1 fruit fly cellular context compared by ENCODE assay signal in genomic region chr2L:1751953-1752352, dm6.
TF ChIP-seq lines count a peak whose summit lies in the region.

Gene CG17712, minus strand, starts transcription at chr2L:1752122.
Gene CG17648, plus strand, starts transcription at chr2L:1752308.

TF ChIP-seq in whole organism, embryonic, 481 proteins besides CTCF, POLR2A, EP300 and RAD21 (continued from another document and continues in another):
- TF ChIP-seq CG14667 (GFP tag; IDR thresholded peaks at IDR 0.05; lab: Robert Waterston, UW) (no peak), Drgx (GFP tag; IDR thresholded peaks at IDR 0.05; lab: Robert Waterston, UW) (no peak), Fer2 (tag; optimal IDR thresholded peaks at IDR 0.05; lab: Kevin White, UChicago) (no peak), Hr78 (GFP tag; optimal IDR thresholded peaks at IDR 0.05; lab: Kevin White, UChicago) (no peak), fd102C (GFP tag; optimal IDR thresholded peaks at IDR 0.05; lab: Kevin White, UChicago) (no peak), ara (GFP tag; IDR thresholded peaks at IDR 0.05; lab: Robert Waterston, UW) (no peak), Rfx (GFP tag; IDR thresholded peaks at IDR 0.05; lab: Robert Waterston, UW) (peak; percentile 45), CG3838 (GFP tag; optimal IDR thresholded peaks at IDR 0.05; lab: Kevin White, UChicago) (no peak), btn (GFP tag; optimal IDR thresholded peaks at IDR 0.05; lab: Kevin White, UChicago) (no peak), D (optimal IDR thresholded peaks at IDR 0.05; lab: Kevin White, UChicago) (no peak), D (GFP tag; optimal IDR thresholded peaks at IDR 0.05; lab: Kevin White, UChicago) (no peak), tna (GFP tag; IDR thresholded peaks at IDR 0.05; lab: Robert Waterston, UW; ENCODE audit: partially characterized antibody) (peak; percentile 67), Hsf (GFP tag; optimal IDR thresholded peaks at IDR 0.05; lab: Kevin White, UChicago) (no peak), jigr1 (GFP tag; IDR thresholded peaks at IDR 0.05; lab: Robert Waterston, UW) (peak; percentile 45; the same call in 1 of the 3 replicates), CG17829 (tag; optimal IDR thresholded peaks at IDR 0.05; lab: Kevin White, UChicago) (peak; percentile 9), Hr39 (optimal IDR thresholded peaks at IDR 0.05; lab: Kevin White, UChicago) (no peak), CG3281 (GFP tag; optimal IDR thresholded peaks at IDR 0.05; lab: Kevin White, UChicago) (no peak), sens-2 (GFP tag; IDR thresholded peaks at IDR 0.05; lab: Robert Waterston, UW) (no peak), Dref (GFP tag; IDR thresholded peaks at IDR 0.05; lab: Robert Waterston, UW) (peak; percentile 77), sd (tag; optimal IDR thresholded peaks at IDR 0.05; lab: Kevin White, UChicago) (peak; percentile 45), Doc3 (GFP tag; IDR thresholded peaks at IDR 0.05; lab: Robert Waterston, UW; ENCODE audit: partially characterized antibody) (peak; percentile 85), CG6765 (GFP tag; optimal IDR thresholded peaks at IDR 0.05; lab: Kevin White, UChicago) (no peak), slbo (GFP tag; IDR thresholded peaks at IDR 0.05; lab: Robert Waterston, UW) (no peak; the same call in 1 of the 2 replicates), klu (GFP tag; IDR thresholded peaks at IDR 0.05; lab: Robert Waterston, UW) (no peak), crol (GFP tag; IDR thresholded peaks at IDR 0.05; lab: Robert Waterston, UW) (no peak), CG8281 (tag; optimal IDR thresholded peaks at IDR 0.05; lab: Kevin White, UChicago) (no peak), CG30020 (tag; optimal IDR thresholded peaks at IDR 0.05; lab: Kevin White, UChicago) (no peak), Deaf1 (tag; optimal IDR thresholded peaks at IDR 0.05; lab: Kevin White, UChicago) (no peak), Fer1 (GFP tag; optimal IDR thresholded peaks at IDR 0.05; lab: Kevin White, UChicago) (no peak), Elba2 (GFP tag; optimal IDR thresholded peaks at IDR 0.05; lab: Kevin White, UChicago) (no peak), CG4282 (GFP tag; optimal IDR thresholded peaks at IDR 0.05; lab: Kevin White, UChicago) (no peak), CG15696 (tag; optimal IDR thresholded peaks at IDR 0.05; lab: Kevin White, UChicago) (no peak), CG10274 (GFP tag; optimal IDR thresholded peaks at IDR 0.05; lab: Kevin White, UChicago) (no peak), gcm2 (GFP tag; optimal IDR thresholded peaks at IDR 0.05; lab: Kevin White, UChicago) (no peak), mld (GFP tag; IDR thresholded peaks at IDR 0.05; lab: Robert Waterston, UW; ENCODE audit: partially characterized antibody) (peak; percentile 60; the same call in 1 of the 3 replicates), pnt (GFP tag; optimal IDR thresholded peaks at IDR 0.05; lab: Kevin White, UChicago) (no peak), CG4617 (GFP tag; optimal IDR thresholded peaks at IDR 0.05; lab: Kevin White, UChicago; ENCODE audit: borderline replicate concordance) (peak; percentile 64), gsb-n (tag; optimal IDR thresholded peaks at IDR 0.05; lab: Kevin White, UChicago) (no peak), CG2116 (GFP tag; optimal IDR thresholded peaks at IDR 0.05; lab: Kevin White, UChicago) (peak; percentile 21), Atf-2 (GFP tag; optimal IDR thresholded peaks at IDR 0.05; lab: Kevin White, UChicago) (no peak), Mrtf (GFP tag; IDR thresholded peaks at IDR 0.05; lab: Robert Waterston, UW) (no peak), Atf3 (GFP tag; optimal IDR thresholded peaks at IDR 0.05; lab: Kevin White, UChicago) (no peak), MESR4 (GFP tag; optimal IDR thresholded peaks at IDR 0.05; lab: Kevin White, UChicago) (peak; percentile 59), Pdp1 (GFP tag; optimal IDR thresholded peaks at IDR 0.05; lab: Kevin White, UChicago) (no peak), Gug (GFP tag; IDR thresholded peaks at IDR 0.05; lab: Robert Waterston, UW) (no peak), Ssrp (tag; optimal IDR thresholded peaks at IDR 0.05; lab: Kevin White, UChicago) (no peak), CG34422 (GFP tag; IDR thresholded peaks at IDR 0.05; lab: Robert Waterston, UW) (no peak), CG15514 (GFP tag; optimal IDR thresholded peaks at IDR 0.05; lab: Kevin White, UChicago) (peak; percentile 26), chn (GFP tag; optimal IDR thresholded peaks at IDR 0.05; lab: Kevin White, UChicago) (no peak), CG18764 (GFP tag; optimal IDR thresholded peaks at IDR 0.05; lab: Kevin White, UChicago) (no peak), Sox100B (GFP tag; optimal IDR thresholded peaks at IDR 0.05; lab: Kevin White, UChicago) (no peak), CG12744 (GFP tag; optimal IDR thresholded peaks at IDR 0.05; lab: Kevin White, UChicago) (no peak), bbx (GFP tag; IDR thresholded peaks at IDR 0.05; lab: Robert Waterston, UW; ENCODE audit: partially characterized antibody) (peak; percentile 87), CG12155 (GFP tag; optimal IDR thresholded peaks at IDR 0.05; lab: Kevin White, UChicago) (no peak), onecut (GFP tag; IDR thresholded peaks at IDR 0.05; lab: Robert Waterston, UW) (no peak), NK7.1 (GFP tag; optimal IDR thresholded peaks at IDR 0.05; lab: Kevin White, UChicago) (no peak), Nf-YA (GFP tag; IDR thresholded peaks at IDR 0.05; lab: Robert Waterston, UW) (no peak), CG15269 (tag; optimal IDR thresholded peaks at IDR 0.05; lab: Kevin White, UChicago) (no peak), ind (GFP tag; optimal IDR thresholded peaks at IDR 0.05; lab: Kevin White, UChicago) (no peak), HHEX (GFP tag; optimal IDR thresholded peaks at IDR 0.05; lab: Kevin White, UChicago) (no peak), CG4360 (GFP tag; IDR thresholded peaks at IDR 0.05; lab: Robert Waterston, UW) (no peak), CG1024 (GFP tag; IDR thresholded peaks at IDR 0.05; lab: Robert Waterston, UW) (no peak), lola (GFP tag; optimal IDR thresholded peaks at IDR 0.05; lab: Kevin White, UChicago) (no peak), CrebB (tag; optimal IDR thresholded peaks at IDR 0.05; lab: Kevin White, UChicago) (no peak), bsh (GFP tag; optimal IDR thresholded peaks at IDR 0.05; lab: Kevin White, UChicago) (no peak), NFAT (GFP tag; IDR thresholded peaks at IDR 0.05; lab: Robert Waterston, UW) (peak; percentile 38; the same call in 1 of the 2 replicates), ftz-f1 (GFP tag; optimal IDR thresholded peaks at IDR 0.05; lab: Kevin White, UChicago) (no peak), CG12769 (tag; optimal IDR thresholded peaks at IDR 0.05; lab: Kevin White, UChicago) (no peak), dysf (GFP tag; IDR thresholded peaks at IDR 0.05; lab: Robert Waterston, UW) (no peak), CG1233 (GFP tag; optimal IDR thresholded peaks at IDR 0.05; lab: Kevin White, UChicago) (no peak), sr (GFP tag; IDR thresholded peaks at IDR 0.05; lab: Robert Waterston, UW) (no peak), lmd (GFP tag; IDR thresholded peaks at IDR 0.05; lab: Robert Waterston, UW) (no peak), eyg (GFP tag; optimal IDR thresholded peaks at IDR 0.05; lab: Kevin White, UChicago) (no peak), Awh (GFP tag; IDR thresholded peaks at IDR 0.05; lab: Robert Waterston, UW) (no peak), CG10543 (GFP tag; optimal IDR thresholded peaks at IDR 0.05; lab: Kevin White, UChicago) (no peak), CG12071 (GFP tag; optimal IDR thresholded peaks at IDR 0.05; lab: Kevin White, UChicago) (no peak), kni (GFP tag; optimal IDR thresholded peaks at IDR 0.05; lab: Kevin White, UChicago) (no peak), Myb (GFP tag; optimal IDR thresholded peaks at IDR 0.05; lab: Kevin White, UChicago) (no peak), CG8944 (GFP tag; optimal IDR thresholded peaks at IDR 0.05; lab: Kevin White, UChicago) (no peak), CG4730 (GFP tag; IDR thresholded peaks at IDR 0.05; lab: Robert Waterston, UW) (no peak), CG3726 (GFP tag; IDR thresholded peaks at IDR 0.05; lab: Robert Waterston, UW) (no peak), CG6254 (GFP tag; optimal IDR thresholded peaks at IDR 0.05; lab: Kevin White, UChicago) (no peak), Dip2 (GFP tag; IDR thresholded peaks at IDR 0.05; lab: Robert Waterston, UW) (no peak), caup (GFP tag; optimal IDR thresholded peaks at IDR 0.05; lab: Kevin White, UChicago; ENCODE audit: severe bottlenecking) (no peak), CG3847 (GFP tag; IDR thresholded peaks at IDR 0.05; lab: Robert Waterston, UW) (no peak; the same call in 1 of the 2 replicates), hb (GFP tag; IDR thresholded peaks at IDR 0.05; lab: Robert Waterston, UW; ENCODE audit: partially characterized antibody) (0 out of 3 replicates have a peak, but pooled peaks have one; percentile 26), CG11093 (GFP tag; IDR thresholded peaks at IDR 0.05; lab: Robert Waterston, UW) (no peak), CG2202 (tag; optimal IDR thresholded peaks at IDR 0.05; lab: Kevin White, UChicago) (no peak), mam (GFP tag; optimal IDR thresholded peaks at IDR 0.05; lab: Kevin White, UChicago) (no peak), trh (GFP tag; optimal IDR thresholded peaks at IDR 0.05; lab: Kevin White, UChicago) (no peak), fd64A (GFP tag; optimal IDR thresholded peaks at IDR 0.05; lab: Kevin White, UChicago) (no peak), Side (GFP tag; optimal IDR thresholded peaks at IDR 0.05; lab: Kevin White, UChicago) (no peak), Oli (tag; optimal IDR thresholded peaks at IDR 0.05; lab: Kevin White, UChicago) (no peak), CG7372 (GFP tag; IDR thresholded peaks at IDR 0.05; lab: Robert Waterston, UW) (no peak), dpn (GFP tag; optimal IDR thresholded peaks at IDR 0.05; lab: Kevin White, UChicago) (no peak), BEAF-32 (GFP tag; optimal IDR thresholded peaks at IDR 0.05; lab: Kevin White, UChicago) (peak; percentile 81), Optix (GFP tag; IDR thresholded peaks at IDR 0.05; lab: Robert Waterston, UW) (no peak), CG18011 (GFP tag; optimal IDR thresholded peaks at IDR 0.05; lab: Kevin White, UChicago) (no peak), ro (GFP tag; IDR thresholded peaks at IDR 0.05; lab: Robert Waterston, UW) (no peak), pfk (GFP tag; optimal IDR thresholded peaks at IDR 0.05; lab: Kevin White, UChicago) (no peak), Hr51 (GFP tag; optimal IDR thresholded peaks at IDR 0.05; lab: Kevin White, UChicago) (no peak), CG14014 (GFP tag; IDR thresholded peaks at IDR 0.05; lab: Robert Waterston, UW) (no peak), CG8359 (GFP tag; optimal IDR thresholded peaks at IDR 0.05; lab: Kevin White, UChicago; ENCODE audit: borderline replicate concordance) (no peak), HmgZ (tag; optimal IDR thresholded peaks at IDR 0.05; lab: Kevin White, UChicago) (no peak), HmgD (GFP tag; optimal IDR thresholded peaks at IDR 0.05; lab: Kevin White, UChicago) (no peak), Spps (tag; optimal IDR thresholded peaks at IDR 0.05; lab: Kevin White, UChicago) (no peak), CG17802 (tag; optimal IDR thresholded peaks at IDR 0.05; lab: Kevin White, UChicago) (no peak), sob (GFP tag; IDR thresholded peaks at IDR 0.05; lab: Robert Waterston, UW) (no peak), CG10462 (GFP tag; optimal IDR thresholded peaks at IDR 0.05; lab: Kevin White, UChicago) (no peak), CoRest (tag; optimal IDR thresholded peaks at IDR 0.05; lab: Kevin White, UChicago) (no peak), CHES-1-like (GFP tag; optimal IDR thresholded peaks at IDR 0.05; lab: Kevin White, UChicago) (no peak), pita (GFP tag; optimal IDR thresholded peaks at IDR 0.05; lab: Kevin White, UChicago) (no peak), cad (GFP tag; optimal IDR thresholded peaks at IDR 0.05; lab: Kevin White, UChicago) (no peak), CG1603 (tag; optimal IDR thresholded peaks at IDR 0.05; lab: Kevin White, UChicago) (no peak), CG15601 (tag; optimal IDR thresholded peaks at IDR 0.05; lab: Kevin White, UChicago) (no peak), CG7839 (tag; optimal IDR thresholded peaks at IDR 0.05; lab: Kevin White, UChicago) (no peak), CG11247 (GFP tag; IDR thresholded peaks at IDR 0.05; lab: Robert Waterston, UW) (no peak), Oaz (GFP tag; IDR thresholded peaks at IDR 0.05; lab: Robert Waterston, UW) (no peak), CG17385 (GFP tag; optimal IDR thresholded peaks at IDR 0.05; lab: Kevin White, UChicago) (no peak), Neu2 (GFP tag; optimal IDR thresholded peaks at IDR 0.05; lab: Kevin White, UChicago; ENCODE audit: borderline replicate concordance) (no peak), E2f2 (GFP tag; IDR thresholded peaks at IDR 0.05; lab: Robert Waterston, UW) (peak; percentile 56), rib (GFP tag; IDR thresholded peaks at IDR 0.05; lab: Robert Waterston, UW) (no peak), CG12942 (GFP tag; optimal IDR thresholded peaks at IDR 0.05; lab: Kevin White, UChicago) (no peak), shn (GFP tag; optimal IDR thresholded peaks at IDR 0.05; lab: Kevin White, UChicago) (no peak), CG34376 (GFP tag; optimal IDR thresholded peaks at IDR 0.05; lab: Kevin White, UChicago) (no peak), CG18619 (GFP tag; optimal IDR thresholded peaks at IDR 0.05; lab: Kevin White, UChicago) (no peak), zfh2 (GFP tag; optimal IDR thresholded peaks at IDR 0.05; lab: Kevin White, UChicago) (no peak), CG6175 (GFP tag; IDR thresholded peaks at IDR 0.05; lab: Robert Waterston, UW) (no peak), nmo (GFP tag; optimal IDR thresholded peaks at IDR 0.05; lab: Kevin White, UChicago) (peak; percentile 20), Sry-β (GFP tag; optimal IDR thresholded peaks at IDR 0.05; lab: Kevin White, UChicago) (peak; percentile 82), CG13894 (tag; optimal IDR thresholded peaks at IDR 0.05; lab: Kevin White, UChicago) (no peak), bcd (GFP tag; optimal IDR thresholded peaks at IDR 0.05; lab: Kevin White, UChicago) (no peak), cg (GFP tag; optimal IDR thresholded peaks at IDR 0.05; lab: Kevin White, UChicago) (no peak), Tbp (GFP tag; optimal IDR thresholded peaks at IDR 0.05; lab: Kevin White, UChicago) (no peak), Dek (tag; optimal IDR thresholded peaks at IDR 0.05; lab: Kevin White, UChicago) (no peak), CG11456 (GFP tag; IDR thresholded peaks at IDR 0.05; lab: Robert Waterston, UW) (no peak; the same call in 2 of the 3 replicates), sqz (GFP tag; optimal IDR thresholded peaks at IDR 0.05; lab: Kevin White, UChicago) (no peak), Scr (GFP tag; IDR thresholded peaks at IDR 0.05; lab: Robert Waterston, UW; ENCODE audit: partially characterized antibody) (peak; percentile 85), CG7928 (GFP tag; optimal IDR thresholded peaks at IDR 0.05; lab: Kevin White, UChicago) (peak; percentile 83)
